Worm (Caenorhabditis elegans) whole organism, late embryonic: Measurements from ENCODE around the gene C17F4.2.

Experiments
- C08G9.2 ChIP-seq: sonication (generic microtip); optimal IDR thresholded peaks from 2 replicates; lab custom pipeline; 2016; ENCODE audit warnings: mild to moderate bottlenecking, missing genetic modification characterization, moderate library complexity, missing compliant biosample characterization
- ceh-18 ChIP-seq: sonication (generic microtip); optimal IDR thresholded peaks from 2 replicates; lab custom pipeline; 2016; ENCODE audit warnings: missing genetic modification characterization, missing compliant biosample characterization
- ceh-24 ChIP-seq: sonication (generic microtip); optimal IDR thresholded peaks from 2 replicates; lab custom pipeline; 2016; ENCODE audit warnings: mild to moderate bottlenecking, missing genetic modification characterization, missing compliant biosample characterization
- ceh-9 ChIP-seq: sonication (generic microtip); optimal IDR thresholded peaks from 2 replicates; lab custom pipeline; 2016; ENCODE audit warnings: mild to moderate bottlenecking, missing genetic modification characterization, inconsistent platforms, missing compliant biosample characterization
- ets-4 ChIP-seq: sonication (generic microtip); optimal IDR thresholded peaks from 2 replicates; lab custom pipeline; 2016; ENCODE audit warnings: missing genetic modification characterization, missing compliant biosample characterization
- fkh-10 ChIP-seq: fragments of 150-350 bp; optimal IDR thresholded peaks from 2 replicates; lab custom pipeline; 2014; ENCODE audit warnings: missing biosample characterization, missing genetic modification reagents, missing genetic modification characterization
- gmeb-2 ChIP-seq: sonication (generic microtip); optimal IDR thresholded peaks from 2 replicates; lab custom pipeline; 2016; ENCODE audit warnings: missing genetic modification characterization, inconsistent platforms, missing compliant biosample characterization
- madf-2 ChIP-seq: sonication (generic microtip); optimal IDR thresholded peaks from 2 replicates; lab custom pipeline; 2017; ENCODE audit warnings: missing genetic modification characterization, missing compliant biosample characterization
- nhr-11 ChIP-seq: fragments of 150-350 bp; optimal IDR thresholded peaks from 2 replicates; lab custom pipeline; 2014; ENCODE audit warnings: missing biosample characterization, missing genetic modification characterization
- npax-4 ChIP-seq: sonication (generic microtip); optimal IDR thresholded peaks from 2 replicates; lab custom pipeline; 2016; ENCODE audit warnings: missing genetic modification characterization, missing compliant biosample characterization
- pha-4 ChIP-seq: fragments of 150-350 bp; optimal IDR thresholded peaks from 2 replicates; lab custom pipeline; 2018; ENCODE audit warnings: missing biosample characterization, missing genetic modification reagents, missing genetic modification characterization
- pqm-1 ChIP-seq: sonication (generic microtip); optimal IDR thresholded peaks from 2 replicates; lab custom pipeline; 2016; ENCODE audit warnings: missing genetic modification characterization, missing compliant biosample characterization

DNA sequence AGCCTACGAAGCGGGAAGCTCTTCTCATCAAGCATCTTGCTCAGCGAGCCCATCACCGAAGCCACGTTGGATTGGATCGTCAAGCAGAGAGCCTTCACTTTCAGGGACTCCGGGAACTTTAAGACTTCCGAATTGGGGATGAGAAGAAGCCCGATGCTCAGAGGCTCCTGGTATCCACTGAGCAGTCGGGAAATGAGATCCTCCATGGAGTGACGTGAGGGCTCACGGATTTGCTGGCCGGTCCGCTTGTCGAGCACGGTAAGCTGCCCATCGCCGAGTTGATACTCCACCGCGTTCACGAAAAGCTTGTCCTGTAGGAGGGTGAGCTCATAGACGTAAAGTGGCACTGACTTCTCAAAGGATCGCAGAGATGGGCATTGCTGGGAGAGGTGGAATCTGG, 912 bp upstream of the C17F4.2 start:
- no peak for TF ChIP-seq pha-4 (tag; lab: Kevin White, UChicago)
- TF ChIP-seq npax-4 (tag; lab: Kevin White, UChicago), result no peak
- no peak for TF ChIP-seq madf-2 (tag; lab: Kevin White, UChicago)
- no peak for TF ChIP-seq ets-4 (tag; lab: Kevin White, UChicago)
- TF ChIP-seq ceh-24, result no peak
- no peak for TF ChIP-seq C08G9.2 (tag; lab: Kevin White, UChicago)
- TF ChIP-seq nhr-11 (tag; lab: Kevin White, UChicago), result no peak
- TF ChIP-seq pqm-1 (tag; lab: Kevin White, UChicago), result no peak
- TF ChIP-seq gmeb-2 (tag; lab: Kevin White, UChicago), result no peak
- TF ChIP-seq fkh-10 (GFP tag; lab: Kevin White, UChicago), result no peak
- no peak for TF ChIP-seq ceh-18 (tag; lab: Kevin White, UChicago)
- no peak for TF ChIP-seq ceh-9 (tag; lab: Kevin White, UChicago)
